Worm (Caenorhabditis elegans) whole organism, L2 larva: ENCODE measurements around the gene M05D6.8.

Source experiments
- ZK546.5 ChIP-seq: sonication (generic microtip); optimal IDR thresholded peaks from 2 replicates; lab custom pipeline; 2017; ENCODE audit warnings: missing biosample characterization, missing genetic modification characterization
- peb-1 ChIP-seq: fragments of 150-350 bp; optimal IDR thresholded peaks from 2 replicates; lab custom pipeline; 2014; ENCODE audit warnings: missing biosample characterization, missing genetic modification characterization

- TF ChIP-seq ZK546.5 (tag; lab: Kevin White, UChicago) (no peak), peb-1 (tag; lab: Kevin White, UChicago) (no peak)
These were observed 32.2 kb downstream of the M05D6.8 start, which contains the start of gene lips-10 for ce11 chrII:8438791-8439287.
